Fruit fly (Drosophila melanogaster): ENCODE data around the gene CG16704.
A peak's percentile ranks its signal among the peaks of the same experiment; 100 is the strongest.

CG16704 gene

dm6 chr2L:3655698-3656105 is 36.7 kb downstream of the CG16704 start (continued):
- TF ChIP-seq Trl (optimal IDR thresholded peaks at IDR 0.05) (peak; percentile 78 to 89), Trl (GFP tag; optimal IDR thresholded peaks at IDR 0.05) (peak; percentile 98), gro (GFP tag; optimal IDR thresholded peaks at IDR 0.05) (peak; percentile 98), CG13424 (tag; optimal IDR thresholded peaks at IDR 0.05) (peak; percentile 99), CG1647 (GFP tag; optimal IDR thresholded peaks at IDR 0.05) (peak; percentile 96), sqz (GFP tag; optimal IDR thresholded peaks at IDR 0.05) (peak; percentile 97), chm (GFP tag; IDR thresholded peaks at IDR 0.05) (peak; percentile 99), CG18262 (tag; optimal IDR thresholded peaks at IDR 0.05) (peak; percentile 98), ham (GFP tag; IDR thresholded peaks at IDR 0.05) (peak; percentile 94; the same call in 1 of the 2 replicates), CG17361 (GFP tag; IDR thresholded peaks at IDR 0.05) (peak; percentile 98), z (GFP tag; IDR thresholded peaks at IDR 0.05) (peak; percentile 65), CG4730 (GFP tag; IDR thresholded peaks at IDR 0.05) (peak; percentile 94), CG5180 (GFP tag; optimal IDR thresholded peaks at IDR 0.05) (peak; percentile 92), CG3407 (GFP tag; optimal IDR thresholded peaks at IDR 0.05) (peak; percentile 97), Sox102F (GFP tag; optimal IDR thresholded peaks at IDR 0.05) (peak; percentile 99), CG3995 (GFP tag; optimal IDR thresholded peaks at IDR 0.05) (peak; percentile 84), sug (tag; optimal IDR thresholded peaks at IDR 0.05) (peak; percentile 98), HLH3B (GFP tag; IDR thresholded peaks at IDR 0.05) (peak; percentile 98), HmgD (GFP tag; optimal IDR thresholded peaks at IDR 0.05) (peak; percentile 97), Gsc (GFP tag; IDR thresholded peaks at IDR 0.05) (peak; percentile 89; the same call in 1 of the 2 replicates), odd (GFP tag; optimal IDR thresholded peaks at IDR 0.05) (peak; percentile 98), CG4617 (GFP tag; optimal IDR thresholded peaks at IDR 0.05; ENCODE audit: borderline replicate concordance) (peak; percentile 97), CG15514 (GFP tag; optimal IDR thresholded peaks at IDR 0.05) (peak; percentile 94), CG1602 (GFP tag; optimal IDR thresholded peaks at IDR 0.05) (peak; percentile 96), Lim3 (GFP tag; IDR thresholded peaks at IDR 0.05) (peak; percentile 92), vfl (GFP tag; optimal IDR thresholded peaks at IDR 0.05) (peak; percentile 95), Neu2 (GFP tag; optimal IDR thresholded peaks at IDR 0.05; ENCODE audit: borderline replicate concordance) (peak; percentile 88), CG3847 (GFP tag; IDR thresholded peaks at IDR 0.05) (peak; percentile 98), bcd (GFP tag; optimal IDR thresholded peaks at IDR 0.05) (peak; percentile 98), Oaz (GFP tag; IDR thresholded peaks at IDR 0.05) (peak; percentile 95), CG7786 (GFP tag; optimal IDR thresholded peaks at IDR 0.05) (peak; percentile 98), run (tag; optimal IDR thresholded peaks at IDR 0.05) (peak; percentile 97), Eip74EF (GFP tag; optimal IDR thresholded peaks at IDR 0.05) (peak in 1 of 2 experiments; percentile 98), CG9817 (tag; optimal IDR thresholded peaks at IDR 0.05) (peak; percentile 99), sna (GFP tag; IDR thresholded peaks at IDR 0.05; ENCODE audit: partially characterized antibody) (no peak), seq (GFP tag; IDR thresholded peaks at IDR 0.05) (peak; percentile 98), B-H1 (GFP tag; IDR thresholded peaks at IDR 0.05) (peak; percentile 97), Usf (GFP tag; optimal IDR thresholded peaks at IDR 0.05) (peak; percentile 97), CG2199 (GFP tag; IDR thresholded peaks at IDR 0.05) (peak; percentile 91), CG12071 (GFP tag; optimal IDR thresholded peaks at IDR 0.05) (peak; percentile 99), Mad (GFP tag; optimal IDR thresholded peaks at IDR 0.05) (peak; percentile 94), danr (GFP tag; IDR thresholded peaks at IDR 0.05) (peak; percentile 95), Poxn (GFP tag; IDR thresholded peaks at IDR 0.05) (peak; percentile 93), kni (GFP tag; optimal IDR thresholded peaks at IDR 0.05) (peak; percentile 97), pfk (GFP tag; optimal IDR thresholded peaks at IDR 0.05) (peak; percentile 76), nerfin-1 (tag; optimal IDR thresholded peaks at IDR 0.05) (peak; percentile 98), az2 (GFP tag; optimal IDR thresholded peaks at IDR 0.05) (peak; percentile 98), Med (GFP tag) (peak; percentile 100), row (GFP tag; IDR thresholded peaks at IDR 0.05) (peak; percentile 99), CG13894 (tag; optimal IDR thresholded peaks at IDR 0.05) (peak; percentile 97), H2.0 (GFP tag; IDR thresholded peaks at IDR 0.05) (peak; percentile 97)

Measured in whole organism, embryonic.